Fruit fly (Drosophila melanogaster): ENCODE data around the gene Las.
A peak's percentile ranks its signal among the peaks of the same experiment; 100 is the strongest.

Las gene

dm6 chr3L:20441632-20442469 is 9.7 kb upstream of the Las start, which contains the start of gene CG5910:
Gene CG5910, plus strand, starts transcription at chr3L:20442419.
- peak; percentile 56 for TF ChIP-seq sens-2 (GFP tag; IDR thresholded peaks at IDR 0.05)
- peak; percentile 75 for TF ChIP-seq Rfx (GFP tag; IDR thresholded peaks at IDR 0.05)
- peak; percentile 84 for TF ChIP-seq Xrp1 (GFP tag; IDR thresholded peaks at IDR 0.05)
- peak; percentile 72 for TF ChIP-seq klu (GFP tag; IDR thresholded peaks at IDR 0.05)
- TF ChIP-seq CG17912 (GFP tag; optimal IDR thresholded peaks at IDR 0.05), result no peak
- TF ChIP-seq CG16863 (GFP tag; optimal IDR thresholded peaks at IDR 0.05), result peak; percentile 8
- TF ChIP-seq Opbp (GFP tag; IDR thresholded peaks at IDR 0.05; ENCODE audit: partially characterized antibody), result no peak
- peak; percentile 63 for TF ChIP-seq Jarid2 (GFP tag; optimal IDR thresholded peaks at IDR 0.05)
- peak; percentile 60 for TF ChIP-seq rib (GFP tag; IDR thresholded peaks at IDR 0.05)
- TF ChIP-seq vvl (GFP tag; IDR thresholded peaks at IDR 0.05), result peak; percentile 87
- TF ChIP-seq ttk (GFP tag; IDR thresholded peaks at IDR 0.05), result peak; percentile 76
- peak; percentile 72 for TF ChIP-seq CG14441 (GFP tag; IDR thresholded peaks at IDR 0.05)
- TF ChIP-seq Kr (GFP tag; optimal IDR thresholded peaks at IDR 0.05), result no peak
- peak; percentile 79 for TF ChIP-seq CG12155 (GFP tag; optimal IDR thresholded peaks at IDR 0.05)
- TF ChIP-seq GATAe (GFP tag; conservative IDR thresholded peaks at IDR 0.05), result 0 out of 2 replicates have a peak, but pooled peaks have one; percentile 23
- TF ChIP-seq Xbp1 (GFP tag; optimal IDR thresholded peaks at IDR 0.05), result peak; percentile 83
- TF ChIP-seq CG10267 (tag; optimal IDR thresholded peaks at IDR 0.05), result peak; percentile 89
- peak; percentile 77 for TF ChIP-seq D19B (GFP tag; optimal IDR thresholded peaks at IDR 0.05)
- peak; percentile 39 to 92 for TF ChIP-seq Hr51 (GFP tag; optimal IDR thresholded peaks at IDR 0.05)
- TF ChIP-seq CG14710 (tag; optimal IDR thresholded peaks at IDR 0.05), result peak; percentile 93
- TF ChIP-seq H15 (GFP tag; IDR thresholded peaks at IDR 0.05), result peak; percentile 36; the same call in 1 of the 3 replicates
- no peak for TF ChIP-seq HLH4C (GFP tag; IDR thresholded peaks at IDR 0.05; ENCODE audit: partially characterized antibody)
- peak; percentile 77 for TF ChIP-seq Max (GFP tag; optimal IDR thresholded peaks at IDR 0.05)
- TF ChIP-seq CG18764 (GFP tag; optimal IDR thresholded peaks at IDR 0.05), result peak; percentile 63
- peak; percentile 94 for TF ChIP-seq CG17829 (tag; optimal IDR thresholded peaks at IDR 0.05)
- peak; percentile 32 for TF ChIP-seq schlank (tag; optimal IDR thresholded peaks at IDR 0.05)
- TF ChIP-seq mirr (GFP tag; optimal IDR thresholded peaks at IDR 0.05), result peak; percentile 3
- peak; percentile 82 for TF ChIP-seq az2 (GFP tag; optimal IDR thresholded peaks at IDR 0.05)
- no peak for TF ChIP-seq cas (GFP tag; IDR thresholded peaks at IDR 0.05)
- TF ChIP-seq CG6854 (GFP tag; optimal IDR thresholded peaks at IDR 0.05), result peak; percentile 89
- TF ChIP-seq Ssrp (tag; optimal IDR thresholded peaks at IDR 0.05), result peak; percentile 92
- peak; percentile 94 for TF ChIP-seq Hmr (GFP tag; optimal IDR thresholded peaks at IDR 0.05)
- TF ChIP-seq Ravus (GFP tag; IDR thresholded peaks at IDR 0.05), result peak; percentile 26; the same call in 1 of the 2 replicates
- peak; percentile 90 for TF ChIP-seq CG15269 (tag; optimal IDR thresholded peaks at IDR 0.05)
- peak; percentile 19 for TF ChIP-seq Antp (GFP tag; optimal IDR thresholded peaks at IDR 0.05)
- peak; percentile 68 for TF ChIP-seq CG1529 (GFP tag; optimal IDR thresholded peaks at IDR 0.05)
- peak; percentile 91 for TF ChIP-seq CG13296 (GFP tag; optimal IDR thresholded peaks at IDR 0.05)
- peak; percentile 66 for TF ChIP-seq CG1024 (GFP tag; IDR thresholded peaks at IDR 0.05)
- no peak for TF ChIP-seq MESR4 (GFP tag; optimal IDR thresholded peaks at IDR 0.05)
- TF ChIP-seq Ets65A (GFP tag), result peak; percentile 84
- no peak for TF ChIP-seq CkIIα-i1 (GFP tag; IDR thresholded peaks at IDR 0.05)
- TF ChIP-seq toy (GFP tag; IDR thresholded peaks at IDR 0.05), result peak; percentile 36; the same call in 1 of the 2 replicates
- peak; percentile 90 for TF ChIP-seq bcd (GFP tag; optimal IDR thresholded peaks at IDR 0.05)
- no peak; the same call in 1 of the 2 replicates for TF ChIP-seq onecut (GFP tag; IDR thresholded peaks at IDR 0.05)
- TF ChIP-seq CG2875 (GFP tag; optimal IDR thresholded peaks at IDR 0.05), result peak; percentile 78
- peak; percentile 25 for TF ChIP-seq zfh2 (GFP tag; optimal IDR thresholded peaks at IDR 0.05)
- no peak for TF ChIP-seq CG15073 (GFP tag; optimal IDR thresholded peaks at IDR 0.05)
- peak; percentile 72; the same call in 2 of the 3 replicates for TF ChIP-seq CG11560 (tag; IDR thresholded peaks at IDR 0.05)
- TF ChIP-seq sr (GFP tag; IDR thresholded peaks at IDR 0.05), result no peak

Measured in whole organism, embryonic.